Fruit fly (Drosophila melanogaster) whole organism, prepupa: ENCODE results near the gene waw.
A peak's percentile ranks its signal among the peaks of the same experiment; 100 is the strongest.

Source experiments
- Blimp-1 ChIP-seq: fragments of 200-800 bp; sonication (Bioruptor generic); optimal IDR thresholded peaks from 3 replicates; lab custom pipeline; 2017; ENCODE audit warnings: missing biosample characterization, missing genetic modification characterization, mild to moderate bottlenecking, moderate library complexity, missing genetic modification reagents
- CG10669 ChIP-seq: fragments of 200-800 bp; sonication (Bioruptor generic); optimal IDR thresholded peaks from 3 replicates; lab custom pipeline; 2018; ENCODE audit warnings: missing biosample characterization, mild to moderate bottlenecking, missing genetic modification characterization, moderate library complexity
- CG11294 ChIP-seq: fragments of 200-800 bp; sonication (Bioruptor generic); IDR thresholded peaks from 2 replicates; pipeline ENCODE4 v1.3.6; 2022; ENCODE audit warnings: missing biosample characterization, missing genetic modification characterization
- CG11762 ChIP-seq: fragments of 200-800 bp; sonication (Bioruptor generic); optimal IDR thresholded peaks from 3 replicates; lab custom pipeline; 2016; ENCODE audit warnings: missing biosample characterization, missing genetic modification characterization; ENCODE audit not compliant: insufficient read depth
- CG11902 ChIP-seq: fragments of 200-800 bp; sonication (Bioruptor generic); optimal IDR thresholded peaks from 3 replicates; lab custom pipeline; 2016; ENCODE audit warnings: missing biosample characterization, missing genetic modification characterization
- CG15336 ChIP-seq: fragments of 200-800 bp; sonication (Bioruptor generic); IDR thresholded peaks from 2 replicates; pipeline ENCODE4 v1.3.6; 2022; ENCODE audit warnings: missing biosample characterization, missing genetic modification characterization
- CG1621 ChIP-seq: fragments of 200-800 bp; sonication (Bioruptor generic); optimal IDR thresholded peaks from 3 replicates; lab custom pipeline; 2018; ENCODE audit warnings: missing biosample characterization, mild to moderate bottlenecking, missing genetic modification characterization
- CG16779 ChIP-seq: fragments of 200-800 bp; sonication (Bioruptor generic); optimal IDR thresholded peaks from 3 replicates; lab custom pipeline; 2017; ENCODE audit warnings: missing biosample characterization, mild to moderate bottlenecking, missing genetic modification characterization
- CG3032 ChIP-seq: fragments of 200-800 bp; optimal IDR thresholded peaks from 2 replicates; lab custom pipeline; 2019; ENCODE audit warnings: missing biosample characterization, mild to moderate bottlenecking, missing genetic modification characterization, moderate library complexity
- CG31627 ChIP-seq: fragments of 200-800 bp; sonication (Bioruptor generic); optimal IDR thresholded peaks from 3 replicates; lab custom pipeline; 2016; ENCODE audit warnings: missing biosample characterization, missing genetic modification characterization
- CG32006 ChIP-seq: fragments of 200-800 bp; sonication (Bioruptor generic); optimal IDR thresholded peaks from 3 replicates; lab custom pipeline; 2017; ENCODE audit warnings: missing biosample characterization, mild to moderate bottlenecking, missing genetic modification characterization
- CG34406 ChIP-seq: fragments of 200-800 bp; sonication (Bioruptor generic); optimal IDR thresholded peaks from 3 replicates; lab custom pipeline; 2016; ENCODE audit warnings: missing biosample characterization, missing genetic modification characterization
- CG3919 ChIP-seq: fragments of 200-800 bp; sonication (Bioruptor generic); optimal IDR thresholded peaks from 3 replicates; lab custom pipeline; 2016; ENCODE audit warnings: missing biosample characterization, missing genetic modification characterization
- CG4318 ChIP-seq: fragments of 200-800 bp; sonication (Bioruptor generic); optimal IDR thresholded peaks from 3 replicates; lab custom pipeline; 2017; ENCODE audit warnings: missing biosample characterization, mild to moderate bottlenecking, missing genetic modification characterization
- CG6163 ChIP-seq: fragments of 200-800 bp; sonication (Bioruptor generic); IDR thresholded peaks from 3 replicates; pipeline ENCODE4 v1.3.6; 2022; ENCODE audit warnings: missing biosample characterization, missing genetic modification characterization
- CG6276 ChIP-seq: fragments of 200-800 bp; sonication (Bioruptor generic); optimal IDR thresholded peaks from 2 replicates; lab custom pipeline; 2017; ENCODE audit warnings: missing biosample characterization, mild to moderate bottlenecking, missing genetic modification characterization
- CG6808 ChIP-seq: fragments of 200-800 bp; sonication (Bioruptor generic); optimal IDR thresholded peaks from 3 replicates; lab custom pipeline; 2017; ENCODE audit warnings: missing biosample characterization, missing genetic modification characterization, mild to moderate bottlenecking, moderate library complexity, missing genetic modification reagents
- CG6854 ChIP-seq: fragments of 200-800 bp; sonication (Bioruptor generic); optimal IDR thresholded peaks from 2 replicates; lab custom pipeline; 2017; ENCODE audit warnings: missing biosample characterization, mild to moderate bottlenecking, missing genetic modification characterization
- CG7368 ChIP-seq: fragments of 200-800 bp; sonication (Bioruptor generic); optimal IDR thresholded peaks from 3 replicates; lab custom pipeline; 2016; ENCODE audit warnings: missing biosample characterization, missing genetic modification characterization
- CG8119 ChIP-seq: fragments of 200-800 bp; sonication (Bioruptor generic); IDR thresholded peaks from 3 replicates; pipeline ENCODE4 v1.3.6; 2022; ENCODE audit warnings: missing biosample characterization, missing genetic modification characterization
- CG8319 ChIP-seq: fragments of 200-800 bp; sonication (Bioruptor generic); optimal IDR thresholded peaks from 3 replicates; lab custom pipeline; 2016; ENCODE audit warnings: missing biosample characterization, missing genetic modification characterization
- CG8632 ChIP-seq: fragments of 200-800 bp; sonication (Bioruptor generic); optimal IDR thresholded peaks from 3 replicates; lab custom pipeline; 2016; ENCODE audit warnings: missing biosample characterization, missing genetic modification characterization
- CG9139 ChIP-seq: fragments of 200-800 bp; sonication (Bioruptor generic); optimal IDR thresholded peaks from 3 replicates; lab custom pipeline; 2017; ENCODE audit warnings: missing biosample characterization, mild to moderate bottlenecking, missing genetic modification characterization
- Eip75B ChIP-seq: fragments of 200-800 bp; sonication (Bioruptor generic); optimal IDR thresholded peaks from 3 replicates; lab custom pipeline; 2016; ENCODE audit warnings: missing biosample characterization, missing genetic modification characterization
- Eip78C ChIP-seq: fragments of 200-800 bp; sonication (Bioruptor generic); peaks from one replicate; lab custom pipeline; 2016; ENCODE audit warnings: missing biosample characterization, missing genetic modification characterization
- Eip93F ChIP-seq: fragments of 200-800 bp; sonication (Bioruptor generic); optimal IDR thresholded peaks from 2 replicates; lab custom pipeline; 2016; ENCODE audit warnings: missing biosample characterization, mild to moderate bottlenecking, missing genetic modification characterization
- Ets96B ChIP-seq: fragments of 200-800 bp; optimal IDR thresholded peaks from 2 replicates; lab custom pipeline; 2019; ENCODE audit warnings: missing biosample characterization, mild to moderate bottlenecking, missing genetic modification characterization, moderate library complexity
- Gug ChIP-seq: fragments of 200-800 bp; sonication (Bioruptor generic); IDR thresholded peaks from 2 replicates; pipeline ENCODE4 v1.3.6; 2022; ENCODE audit warnings: missing biosample characterization, missing genetic modification characterization
- Hr38 ChIP-seq: sonication (Bioruptor generic); optimal IDR thresholded peaks from 2 replicates; lab custom pipeline; 2016; ENCODE audit warnings: missing biosample characterization, missing genetic modification characterization
- Hr4 ChIP-seq: fragments of 200-800 bp; sonication (Bioruptor generic); optimal IDR thresholded peaks from 3 replicates; lab custom pipeline; 2016; ENCODE audit warnings: missing biosample characterization, missing genetic modification characterization
- Lpt ChIP-seq: fragments of 200-800 bp; sonication (Bioruptor generic); optimal IDR thresholded peaks from 3 replicates; lab custom pipeline; 2016; ENCODE audit warnings: missing biosample characterization, missing genetic modification characterization
- Met ChIP-seq: fragments of 200-800 bp; sonication (Bioruptor generic); optimal IDR thresholded peaks from 3 replicates; lab custom pipeline; 2016; ENCODE audit warnings: missing biosample characterization, missing genetic modification characterization
- OdsH ChIP-seq: fragments of 200-800 bp; sonication (Bioruptor generic); optimal IDR thresholded peaks from 3 replicates; lab custom pipeline; 2016; ENCODE audit warnings: missing biosample characterization, missing genetic modification characterization
- Sox102F ChIP-seq: fragments of 200-800 bp; sonication (Bioruptor generic); optimal IDR thresholded peaks from 2 replicates; lab custom pipeline; 2016; ENCODE audit warnings: missing biosample characterization, mild to moderate bottlenecking, missing genetic modification characterization
- Sox14 ChIP-seq: fragments of 200-800 bp; sonication (Bioruptor generic); optimal IDR thresholded peaks from 3 replicates; lab custom pipeline; 2016; ENCODE audit warnings: missing biosample characterization, missing genetic modification characterization
- Sox15 ChIP-seq: fragments of 200-800 bp; sonication (Bioruptor generic); optimal IDR thresholded peaks from 3 replicates; lab custom pipeline; 2016; ENCODE audit warnings: missing biosample characterization, missing genetic modification characterization
- achi ChIP-seq: fragments of 200-800 bp; sonication (Bioruptor generic); optimal IDR thresholded peaks from 3 replicates; lab custom pipeline; 2016; ENCODE audit warnings: missing biosample characterization, missing genetic modification characterization
- cyc ChIP-seq: fragments of 200-800 bp; sonication (Bioruptor generic); optimal IDR thresholded peaks from 3 replicates; lab custom pipeline; 2016; ENCODE audit warnings: missing biosample characterization, missing genetic modification characterization
- dac ChIP-seq: fragments of 200-800 bp; sonication (Bioruptor generic); optimal IDR thresholded peaks from 2 replicates; lab custom pipeline; 2017; ENCODE audit warnings: missing biosample characterization, mild to moderate bottlenecking, missing genetic modification characterization
- dsx ChIP-seq: fragments of 200-800 bp; optimal IDR thresholded peaks from 3 replicates; lab custom pipeline; 2019; ENCODE audit warnings: missing biosample characterization, mild to moderate bottlenecking, missing genetic modification characterization, moderate library complexity; ENCODE audit not compliant: poor library complexity, severe bottlenecking
- eg ChIP-seq: fragments of 200-800 bp; sonication (Bioruptor generic); IDR thresholded peaks from 3 replicates; pipeline ENCODE4 v1.3.6; 2022; ENCODE audit warnings: missing biosample characterization, missing genetic modification characterization
- esn ChIP-seq: fragments of 200-800 bp; sonication (Bioruptor generic); optimal IDR thresholded peaks from 2 replicates; lab custom pipeline; 2016; ENCODE audit warnings: missing biosample characterization, mild to moderate bottlenecking, missing genetic modification characterization, moderate library complexity
- fd59A ChIP-seq: fragments of 200-800 bp; sonication (Bioruptor generic); optimal IDR thresholded peaks from 2 replicates; lab custom pipeline; 2017; ENCODE audit warnings: missing biosample characterization, mild to moderate bottlenecking, missing genetic modification characterization, missing genetic modification reagents
- lz ChIP-seq: fragments of 200-800 bp; sonication (Bioruptor generic); optimal IDR thresholded peaks from 3 replicates; lab custom pipeline; 2016; ENCODE audit warnings: missing biosample characterization, missing genetic modification characterization
- net ChIP-seq: fragments of 200-800 bp; sonication (Bioruptor generic); optimal IDR thresholded peaks from 3 replicates; lab custom pipeline; 2016; ENCODE audit warnings: missing biosample characterization, missing genetic modification characterization
- pdm3 ChIP-seq: fragments of 200-800 bp; sonication (Bioruptor generic); optimal IDR thresholded peaks from 3 replicates; lab custom pipeline; 2016; ENCODE audit warnings: missing biosample characterization, missing genetic modification characterization
- salr ChIP-seq, 2 experiments: fragments of 200-800 bp; sonication (Bioruptor generic); optimal IDR thresholded peaks; 3 replicates each; lab custom pipeline; 2016 to 2018; ENCODE audit warnings: missing biosample characterization in 2 of 2, missing genetic modification characterization in 2 of 2, mild to moderate bottlenecking in 1 of 2
- spab ChIP-seq: fragments of 200-800 bp; sonication (Bioruptor generic); optimal IDR thresholded peaks from 2 replicates; lab custom pipeline; 2017; ENCODE audit warnings: missing biosample characterization, mild to moderate bottlenecking, missing genetic modification characterization, missing genetic modification reagents
- svp ChIP-seq: fragments of 200-800 bp; sonication (Bioruptor generic); peaks from one replicate; lab custom pipeline; 2016; ENCODE audit warnings: missing biosample characterization, missing genetic modification characterization
- topi ChIP-seq: fragments of 200-800 bp; sonication (Bioruptor generic); optimal IDR thresholded peaks from 3 replicates; lab custom pipeline; 2016; ENCODE audit warnings: missing biosample characterization, missing genetic modification characterization
- vri ChIP-seq: fragments of 200-800 bp; sonication (Bioruptor generic); optimal IDR thresholded peaks from 3 replicates; lab custom pipeline; 2016; ENCODE audit warnings: missing biosample characterization, mild to moderate bottlenecking, missing genetic modification characterization

The waw gene

DNA sequence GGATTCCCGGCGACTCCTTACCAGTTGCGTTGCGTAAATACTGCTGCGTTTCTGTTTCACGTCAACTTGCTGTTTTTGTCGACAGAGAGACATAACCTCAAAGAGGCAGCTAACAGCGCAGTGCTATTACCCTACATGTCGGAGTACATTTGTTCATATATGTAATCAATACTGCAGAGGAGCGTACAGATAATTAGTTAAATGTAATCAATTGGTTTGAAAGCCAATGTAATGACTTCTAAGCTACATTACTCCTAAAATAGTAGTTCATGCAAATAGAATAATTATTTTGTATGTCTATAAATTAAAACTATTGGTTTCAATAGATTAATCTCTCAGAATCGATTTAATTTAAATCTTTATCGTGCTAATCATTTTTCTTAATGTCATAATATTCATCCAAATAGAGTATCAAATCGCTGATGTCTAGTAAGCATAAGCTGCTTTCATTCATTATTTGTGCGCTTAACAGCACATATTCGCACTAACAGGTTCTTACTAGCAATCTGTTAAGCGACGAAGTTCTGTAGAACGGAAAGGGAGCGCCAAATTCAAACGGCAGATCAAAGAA is 43.5 kb upstream of the waw start, which contains the start of the genes SLIRP1 and anox:
Gene SLIRP1, minus strand, starts transcription at position 95 of the 571 bp plus-strand sequence.
Gene anox, minus strand, starts transcription at position 95 of the 571 bp plus-strand sequence.
- TF ChIP-seq CG11902 (GFP tag; lab: Kevin White, UChicago) (peak; percentile 77), CG32006 (GFP tag; lab: Kevin White, UChicago) (peak; percentile 89), Met (GFP tag; lab: Kevin White, UChicago) (peak; percentile 89), net (GFP tag; lab: Kevin White, UChicago) (peak; percentile 81), CG10669 (GFP tag; lab: Kevin White, UChicago) (peak; percentile 92), fd59A (GFP tag; lab: Kevin White, UChicago) (peak; percentile 84), CG3032 (tag; lab: Kevin White, UChicago) (peak; percentile 90), CG6854 (GFP tag; lab: Kevin White, UChicago) (peak; percentile 71), Sox102F (GFP tag; lab: Kevin White, UChicago) (peak; percentile 74), esn (peak; percentile 92), CG11294 (GFP tag; lab: Robert Waterston, UW) (peak; percentile 55; the same call in 1 of the 2 replicates), CG8119 (GFP tag; lab: Robert Waterston, UW) (peak; percentile 87), CG8319 (GFP tag; lab: Kevin White, UChicago) (peak; percentile 65), Hr38 (GFP tag; lab: Kevin White, UChicago) (no peak), lz (peak; percentile 91), CG11762 (GFP tag; lab: Kevin White, UChicago) (peak; percentile 82), salr (GFP tag; optimal IDR thresholded peaks at IDR 0.05; lab: Kevin White, UChicago) (peak; percentile 64 to 81), Blimp-1 (peak; percentile 70), CG1621 (tag; lab: Kevin White, UChicago) (peak; percentile 79), CG6276 (GFP tag; lab: Kevin White, UChicago) (no peak), OdsH (GFP tag; lab: Kevin White, UChicago) (peak; percentile 87), CG31627 (GFP tag; lab: Kevin White, UChicago) (peak; percentile 86), CG6808 (GFP tag; lab: Kevin White, UChicago) (peak; percentile 86), dac (GFP tag; lab: Kevin White, UChicago) (peak; percentile 59), achi (GFP tag; lab: Kevin White, UChicago) (peak; percentile 82), dsx (GFP tag; lab: Kevin White, UChicago) (peak; percentile 88), Eip78C (GFP tag; lab: Kevin White, UChicago) (peak; percentile 96), CG9139 (GFP tag; lab: Kevin White, UChicago) (no peak), Hr4 (GFP tag; lab: Kevin White, UChicago) (peak; percentile 83), Eip75B (GFP tag; lab: Kevin White, UChicago) (peak; percentile 85), Gug (peak; percentile 77), Ets96B (tag; lab: Kevin White, UChicago) (peak; percentile 92), cyc (GFP tag; lab: Kevin White, UChicago) (peak; percentile 80), CG7368 (GFP tag; lab: Kevin White, UChicago) (peak; percentile 70), Eip93F (GFP tag; lab: Kevin White, UChicago) (no peak), CG6163 (GFP tag; lab: Robert Waterston, UW) (peak; percentile 64; the same call in 1 of the 3 replicates), CG8632 (peak; percentile 86), CG4318 (GFP tag; lab: Kevin White, UChicago) (no peak), topi (GFP tag; lab: Kevin White, UChicago) (peak; percentile 90), CG15336 (GFP tag; lab: Robert Waterston, UW) (peak; percentile 86), CG34406 (GFP tag; lab: Kevin White, UChicago) (peak; percentile 84), Sox15 (GFP tag; lab: Kevin White, UChicago) (peak; percentile 85), pdm3 (peak; percentile 89), Lpt (peak; percentile 78), CG3919 (GFP tag; lab: Kevin White, UChicago) (peak; percentile 81), CG16779 (peak; percentile 79), svp (GFP tag; lab: Kevin White, UChicago) (peak; percentile 92), Sox14 (peak; percentile 87), eg (peak; percentile 80), vri (GFP tag; lab: Kevin White, UChicago) (peak; percentile 54), spab (GFP tag; lab: Kevin White, UChicago) (peak; percentile 81)
